Fruit fly (Drosophila melanogaster) whole organism, wandering third instar larva: ENCODE data around the gene CG6527.

Source experiments
- Abd-B ChIP-seq: fragments of >200 bp; optimal IDR thresholded peaks from 2 replicates; lab custom pipeline; 2017; ENCODE audit warnings: missing biosample characterization, missing genetic modification characterization
- CG32264 ChIP-seq: fragments of 200-800 bp; sonication (Bioruptor generic); optimal IDR thresholded peaks from 2 replicates; lab custom pipeline; 2016; ENCODE audit warnings: missing biosample characterization, missing genetic modification characterization
- CG9705 ChIP-seq: fragments of 200-800 bp; sonication (Bioruptor generic); optimal IDR thresholded peaks from 2 replicates; lab custom pipeline; 2018; ENCODE audit warnings: missing biosample characterization, mild to moderate bottlenecking, missing genetic modification characterization
- CrebA ChIP-seq: fragments of 200-800 bp; sonication (Bioruptor generic); optimal IDR thresholded peaks from 2 replicates; lab custom pipeline; 2016; ENCODE audit warnings: missing biosample characterization, mild to moderate bottlenecking, missing genetic modification characterization, borderline replicate concordance
- Dfd ChIP-seq: fragments of >200 bp; optimal IDR thresholded peaks from 2 replicates; lab custom pipeline; 2017; ENCODE audit warnings: missing biosample characterization, missing genetic modification characterization
- Dif ChIP-seq: fragments of 200-275, 200-300 bp; sonication (Bioruptor generic); optimal IDR thresholded peaks from 2 replicates; lab custom pipeline; 2018; ENCODE audit warnings: missing biosample characterization, missing genetic modification characterization; ENCODE audit not compliant: partially characterized antibody
- GATAd ChIP-seq: sonication (Bioruptor generic); optimal IDR thresholded peaks from 2 replicates; lab custom pipeline; 2016; ENCODE audit warnings: missing biosample characterization, missing genetic modification characterization
- HLH106 ChIP-seq: fragments of 200-800 bp; optimal IDR thresholded peaks from 3 replicates; lab custom pipeline; 2019; ENCODE audit warnings: missing biosample characterization, mild to moderate bottlenecking, missing genetic modification characterization, moderate library complexity
- Hr78 ChIP-seq: fragments of >200 bp; optimal IDR thresholded peaks from 2 replicates; lab custom pipeline; 2017; ENCODE audit warnings: missing biosample characterization, missing genetic modification characterization
- Hr83 ChIP-seq: fragments of 200-300 bp; sonication (Bioruptor generic); optimal IDR thresholded peaks from 2 replicates; lab custom pipeline; 2016; ENCODE audit warnings: missing biosample characterization, mild to moderate bottlenecking, missing genetic modification characterization, moderate library complexity; ENCODE audit not compliant: poor library complexity, severe bottlenecking
- Jra ChIP-seq: sonication (Bioruptor generic); optimal IDR thresholded peaks from 2 replicates; lab custom pipeline; 2016; ENCODE audit warnings: missing biosample characterization, missing genetic modification characterization
- Mio ChIP-seq: sonication (Bioruptor generic); optimal IDR thresholded peaks from 2 replicates; lab custom pipeline; 2016; ENCODE audit warnings: missing biosample characterization, missing genetic modification characterization
- Myc ChIP-seq: fragments of >200 bp; optimal IDR thresholded peaks from 2 replicates; lab custom pipeline; 2017
- N ChIP-seq: fragments of >200 bp; optimal IDR thresholded peaks from 2 replicates; lab custom pipeline; 2018; ENCODE audit warnings: missing biosample characterization, missing external identifiers, missing genetic modification characterization
- OdsH ChIP-seq: fragments of 200-800 bp; sonication (Bioruptor generic); optimal IDR thresholded peaks from 2 replicates; lab custom pipeline; 2016; ENCODE audit warnings: missing biosample characterization, mild to moderate bottlenecking, missing genetic modification characterization
- Rel ChIP-seq, 2 experiments: fragments of 200-800 bp; sonication (Bioruptor generic) in 1 of 2; optimal IDR thresholded peaks; 2 replicates in 1 of 2; 3 replicates in 1 of 2; lab custom pipeline; 2016 to 2019; ENCODE audit warnings: mild to moderate bottlenecking in 2 of 2, missing biosample characterization in 2 of 2, missing genetic modification characterization in 2 of 2, moderate library complexity in 1 of 2
- Sp1 ChIP-seq: fragments of 200-800 bp; sonication (Bioruptor generic); optimal IDR thresholded peaks from 3 replicates; lab custom pipeline; 2019; ENCODE audit warnings: missing biosample characterization, mild to moderate bottlenecking, missing genetic modification characterization, moderate library complexity
- Vsx2 ChIP-seq: fragments of 200-300, 225-300 bp; sonication (Bioruptor generic); optimal IDR thresholded peaks from 2 replicates; lab custom pipeline; 2018; ENCODE audit warnings: missing biosample characterization, missing genetic modification characterization; ENCODE audit not compliant: partially characterized antibody
- br ChIP-seq: fragments of 200-800 bp; sonication (Bioruptor generic); optimal IDR thresholded peaks from 2 replicates; lab custom pipeline; 2016; ENCODE audit warnings: missing biosample characterization, missing genetic modification characterization
- brk ChIP-seq: fragments of 200-800 bp; sonication (Bioruptor generic); optimal IDR thresholded peaks from 2 replicates; lab custom pipeline; 2016; ENCODE audit warnings: missing biosample characterization, mild to moderate bottlenecking, missing genetic modification characterization
- dl ChIP-seq, 2 experiments: fragments of 175-275, 200-275 bp in 1 of 2; fragments of 200-275 bp in 1 of 2; sonication (Bioruptor generic); optimal IDR thresholded peaks; lab custom pipeline; 2018; ENCODE audit warnings: mild to moderate bottlenecking in 2 of 2, missing biosample characterization in 2 of 2, missing genetic modification characterization in 2 of 2, moderate library complexity in 2 of 2; ENCODE audit not compliant: partially characterized antibody in 2 of 2, insufficient read depth in 1 of 2
- dmrt93B ChIP-seq: fragments of 200-800 bp; sonication (Bioruptor generic); optimal IDR thresholded peaks from 2 replicates; lab custom pipeline; 2018; ENCODE audit warnings: missing biosample characterization, mild to moderate bottlenecking, missing genetic modification characterization
- dsf ChIP-seq: sonication (Bioruptor generic); optimal IDR thresholded peaks from 2 replicates; lab custom pipeline; 2016; ENCODE audit warnings: missing biosample characterization, missing genetic modification characterization, borderline replicate concordance
- ey ChIP-seq: fragments of 200-800 bp; sonication (Bioruptor generic); optimal IDR thresholded peaks from 2 replicates; lab custom pipeline; 2016; ENCODE audit warnings: missing biosample characterization, missing genetic modification characterization
- foxo ChIP-seq, 2 experiments: fragments of 200-800 bp; sonication (Bioruptor generic); optimal IDR thresholded peaks; 2 replicates in 1 of 2; 3 replicates in 1 of 2; lab custom pipeline; 2016 to 2017; ENCODE audit warnings: missing biosample characterization in 2 of 2, missing genetic modification characterization in 2 of 2
- fru ChIP-seq: fragments of 200-800 bp; sonication (Bioruptor generic); optimal IDR thresholded peaks from 3 replicates; lab custom pipeline; 2016; ENCODE audit warnings: missing biosample characterization, mild to moderate bottlenecking, missing genetic modification characterization
- h ChIP-seq: fragments of 200-800 bp; sonication (Bioruptor generic); optimal IDR thresholded peaks from 3 replicates; lab custom pipeline; 2016; ENCODE audit warnings: missing biosample characterization, mild to moderate bottlenecking, missing genetic modification characterization
- jim ChIP-seq: fragments of 175-275, 200-325 bp; sonication (Bioruptor generic); optimal IDR thresholded peaks from 2 replicates; lab custom pipeline; 2016; ENCODE audit warnings: missing biosample characterization, mild to moderate bottlenecking, missing genetic modification characterization
- lola ChIP-seq: fragments of >200 bp; optimal IDR thresholded peaks from 2 replicates; lab custom pipeline; 2017; ENCODE audit warnings: missing biosample characterization, missing genetic modification characterization
- pan ChIP-seq: fragments of >200 bp; optimal IDR thresholded peaks from 2 replicates; lab custom pipeline; 2017
- psq ChIP-seq: fragments of 200-800 bp; sonication (Bioruptor generic); optimal IDR thresholded peaks from 3 replicates; lab custom pipeline; 2017; ENCODE audit warnings: missing biosample characterization, mild to moderate bottlenecking, missing genetic modification characterization, moderate library complexity
- rgr ChIP-seq: fragments of 200-800 bp; sonication (Bioruptor generic); optimal IDR thresholded peaks from 3 replicates; lab custom pipeline; 2016; ENCODE audit warnings: missing biosample characterization, mild to moderate bottlenecking, missing genetic modification characterization
- sage ChIP-seq: fragments of 200-800 bp; sonication (Bioruptor generic); optimal IDR thresholded peaks from 2 replicates; lab custom pipeline; 2016; ENCODE audit warnings: missing biosample characterization, mild to moderate bottlenecking, missing genetic modification characterization
- sv ChIP-seq: fragments of 200-800 bp; sonication (Bioruptor generic); optimal IDR thresholded peaks from 3 replicates; lab custom pipeline; 2016; ENCODE audit warnings: missing biosample characterization, missing genetic modification characterization
- tai ChIP-seq: sonication (Bioruptor generic); optimal IDR thresholded peaks from 2 replicates; lab custom pipeline; 2016; ENCODE audit warnings: missing biosample characterization, missing genetic modification characterization
- usp ChIP-seq: fragments of >200 bp; optimal IDR thresholded peaks from 2 replicates; lab custom pipeline; 2017; ENCODE audit warnings: missing biosample characterization, missing genetic modification characterization
- woc ChIP-seq: sonication (Bioruptor generic); optimal IDR thresholded peaks from 2 replicates; lab custom pipeline; 2016; ENCODE audit warnings: missing biosample characterization, mild to moderate bottlenecking, missing genetic modification characterization

Gene CG6527

dm6 chr3L:10531059-10531458 lies 27.8 kb downstream of the CG6527 start:
- TF ChIP-seq psq (GFP tag; lab: Kevin White, UChicago) (peak; percentile 39), HLH106 (tag; lab: Kevin White, UChicago) (no peak), Vsx2 (GFP tag; lab: Kevin White, UChicago) (peak; percentile 37), dl (GFP tag; optimal IDR thresholded peaks at IDR 0.05; lab: Kevin White, UChicago; ENCODE audit: insufficient read depth in 1 of 2, partially characterized antibody in 2 of 2) (no peak), sv (GFP tag; lab: Kevin White, UChicago) (no peak), foxo (GFP tag; optimal IDR thresholded peaks at IDR 0.05; lab: Kevin White, UChicago) (no peak)

dm6 chr3L:10528251-10528650 lies 30.6 kb downstream of the CG6527 start:
- TF ChIP-seq Hr78 (GFP tag; lab: Kevin White, UChicago) (no peak), sage (GFP tag; lab: Kevin White, UChicago) (no peak), brk (GFP tag; lab: Kevin White, UChicago) (no peak), Mio (no peak)

DNA sequence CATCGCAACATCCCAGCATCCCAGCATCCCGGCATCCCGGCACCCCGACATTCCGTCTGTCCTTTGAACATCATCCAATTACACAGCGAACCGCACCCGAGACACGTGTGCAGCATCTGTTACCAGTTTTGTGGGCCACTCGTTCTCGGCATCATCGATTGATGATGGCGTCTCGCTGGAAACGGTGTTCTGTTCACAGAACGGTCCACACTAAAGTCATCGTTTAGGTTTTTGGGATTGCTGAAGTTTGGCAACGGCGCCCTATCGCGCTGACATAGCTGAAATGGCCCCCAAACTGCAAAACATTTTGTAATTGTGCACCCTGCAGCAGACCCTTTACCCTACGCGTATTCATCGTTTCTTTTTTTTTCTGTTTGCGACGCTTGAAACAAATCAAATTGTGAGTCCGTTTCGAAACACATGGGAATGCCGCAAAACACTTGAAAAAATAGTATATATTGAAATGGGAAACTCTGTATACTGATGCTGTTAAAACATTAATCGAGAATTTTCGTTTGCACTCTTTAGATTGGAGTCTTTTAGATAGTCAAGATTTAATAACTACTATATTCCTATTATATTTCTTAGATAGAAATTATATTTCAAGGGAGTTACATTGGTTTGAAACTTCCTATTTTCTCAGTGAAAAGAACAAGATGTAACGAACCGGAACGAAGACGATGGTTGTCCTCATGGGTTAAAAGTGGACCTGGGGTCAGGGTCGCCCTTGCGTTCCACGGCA lies 33.1 kb downstream of the CG6527 start:
- no peak for TF ChIP-seq CrebA (GFP tag; lab: Kevin White, UChicago)
- TF ChIP-seq jim (GFP tag; lab: Kevin White, UChicago), result no peak
- no peak for TF ChIP-seq Vsx2 (GFP tag; lab: Kevin White, UChicago)
- no peak for TF ChIP-seq Mio
- TF ChIP-seq N (GFP tag; lab: Kevin White, UChicago), result no peak
- TF ChIP-seq Sp1 (GFP tag; lab: Kevin White, UChicago), result no peak
- no peak for TF ChIP-seq tai (GFP tag; lab: Kevin White, UChicago)
- no peak for TF ChIP-seq woc
- TF ChIP-seq Myc (lab: Kevin White, UChicago), result no peak
- no peak for TF ChIP-seq psq (GFP tag; lab: Kevin White, UChicago)
- no peak for TF ChIP-seq Hr78 (GFP tag; lab: Kevin White, UChicago)
- no peak for TF ChIP-seq fru (GFP tag; lab: Kevin White, UChicago)
- no peak for TF ChIP-seq Dfd (GFP tag; lab: Kevin White, UChicago)
- TF ChIP-seq Jra (GFP tag; lab: Kevin White, UChicago), result no peak
- no peak for TF ChIP-seq Dif
- TF ChIP-seq Rel (GFP tag; optimal IDR thresholded peaks at IDR 0.05; lab: Kevin White, UChicago), result no peak
- TF ChIP-seq Rel (tag; optimal IDR thresholded peaks at IDR 0.05; lab: Kevin White, UChicago), result no peak
- TF ChIP-seq HLH106 (tag; lab: Kevin White, UChicago), result peak; percentile 9
- no peak for TF ChIP-seq GATAd (GFP tag; lab: Kevin White, UChicago)
- no peak for TF ChIP-seq br (GFP tag; lab: Kevin White, UChicago)
- no peak for TF ChIP-seq dmrt93B
- no peak for TF ChIP-seq dl (GFP tag; optimal IDR thresholded peaks at IDR 0.05; lab: Kevin White, UChicago; ENCODE audit: insufficient read depth in 1 of 2, partially characterized antibody in 2 of 2)
- TF ChIP-seq OdsH (GFP tag; lab: Kevin White, UChicago), result peak; percentile 13
- no peak for TF ChIP-seq dsf (GFP tag; lab: Kevin White, UChicago)
- no peak for TF ChIP-seq pan (lab: Kevin White, UChicago)
- TF ChIP-seq rgr (GFP tag; lab: Kevin White, UChicago), result peak; percentile 17
- peak; percentile 11 for TF ChIP-seq h (GFP tag; lab: Kevin White, UChicago)
- TF ChIP-seq Abd-B (GFP tag; lab: Kevin White, UChicago), result no peak
- TF ChIP-seq CG9705 (GFP tag; lab: Kevin White, UChicago), result no peak
- TF ChIP-seq sv (GFP tag; lab: Kevin White, UChicago), result no peak
- TF ChIP-seq foxo (GFP tag; optimal IDR thresholded peaks at IDR 0.05; lab: Kevin White, UChicago), result peak in 1 of 2 experiments; percentile 1
- no peak for TF ChIP-seq ey
- TF ChIP-seq usp (GFP tag; lab: Kevin White, UChicago), result no peak
- no peak for TF ChIP-seq CG32264 (GFP tag; lab: Kevin White, UChicago)
- TF ChIP-seq sage (GFP tag; lab: Kevin White, UChicago), result no peak
- TF ChIP-seq Hr83 (GFP tag; lab: Kevin White, UChicago), result no peak
- TF ChIP-seq brk (GFP tag; lab: Kevin White, UChicago), result no peak
- TF ChIP-seq lola, result no peak
